Worm (Caenorhabditis elegans) whole organism, L2 larva: ENCODE data around the gene C47A4.3.

Experiments
- R02D3.7 ChIP-seq: fragments of 150-350 bp; optimal IDR thresholded peaks from 2 replicates; lab custom pipeline; 2014; ENCODE audit warnings: missing biosample characterization, missing genetic modification characterization
- Y55F3AM.14 ChIP-seq: fragments of 200-800 bp; sonication (Bioruptor generic); optimal IDR thresholded peaks from 2 replicates; lab custom pipeline; 2018; ENCODE audit warnings: mild to moderate bottlenecking, missing genetic modification characterization, missing compliant biosample characterization
- alr-1 ChIP-seq: fragments of 150-350 bp; optimal IDR thresholded peaks from 2 replicates; lab custom pipeline; 2014; ENCODE audit warnings: missing biosample characterization, missing genetic modification characterization
- aly-2 ChIP-seq: fragments of 150-350 bp; optimal IDR thresholded peaks from 2 replicates; lab custom pipeline; 2014; ENCODE audit warnings: missing biosample characterization, missing genetic modification characterization
- ama-1 ChIP-seq: fragments of 150-350 bp; optimal IDR thresholded peaks from 2 replicates; lab custom pipeline; 2018; ENCODE audit warnings: inconsistent platforms
- ceh-82 ChIP-seq: fragments of 150-350 bp; optimal IDR thresholded peaks from 2 replicates; lab custom pipeline; 2014; ENCODE audit warnings: missing biosample characterization, missing genetic modification characterization
- dmd-4 ChIP-seq: sonication (generic microtip); optimal IDR thresholded peaks from 2 replicates; lab custom pipeline; 2017; ENCODE audit warnings: missing biosample characterization, missing genetic modification characterization
- fos-1 ChIP-seq: fragments of 150-350 bp; optimal IDR thresholded peaks from 2 replicates; lab custom pipeline; 2014; ENCODE audit warnings: missing biosample characterization, missing genetic modification characterization
- nhr-10 ChIP-seq: sonication (generic microtip); optimal IDR thresholded peaks from 2 replicates; lab custom pipeline; 2017; ENCODE audit warnings: missing biosample characterization, missing genetic modification characterization
- nhr-77 ChIP-seq: fragments of 150-350 bp; optimal IDR thresholded peaks from 2 replicates; lab custom pipeline; 2014; ENCODE audit warnings: missing biosample characterization, missing genetic modification characterization
- peb-1 ChIP-seq: fragments of 150-350 bp; optimal IDR thresholded peaks from 2 replicates; lab custom pipeline; 2014; ENCODE audit warnings: missing biosample characterization, missing genetic modification characterization
- snpc-4 ChIP-seq: fragments of 150-350 bp; optimal IDR thresholded peaks from 2 replicates; lab custom pipeline; 2014; ENCODE audit warnings: missing biosample characterization, missing genetic modification characterization
- unc-62 ChIP-seq: fragments of 150-350 bp; optimal IDR thresholded peaks from 2 replicates; lab custom pipeline; 2014; ENCODE audit warnings: missing biosample characterization, missing genetic modification reagents, missing genetic modification characterization
- zag-1 ChIP-seq: fragments of 150-350 bp; optimal IDR thresholded peaks from 2 replicates; lab custom pipeline; 2014; ENCODE audit warnings: missing biosample characterization, missing genetic modification characterization

DNA sequence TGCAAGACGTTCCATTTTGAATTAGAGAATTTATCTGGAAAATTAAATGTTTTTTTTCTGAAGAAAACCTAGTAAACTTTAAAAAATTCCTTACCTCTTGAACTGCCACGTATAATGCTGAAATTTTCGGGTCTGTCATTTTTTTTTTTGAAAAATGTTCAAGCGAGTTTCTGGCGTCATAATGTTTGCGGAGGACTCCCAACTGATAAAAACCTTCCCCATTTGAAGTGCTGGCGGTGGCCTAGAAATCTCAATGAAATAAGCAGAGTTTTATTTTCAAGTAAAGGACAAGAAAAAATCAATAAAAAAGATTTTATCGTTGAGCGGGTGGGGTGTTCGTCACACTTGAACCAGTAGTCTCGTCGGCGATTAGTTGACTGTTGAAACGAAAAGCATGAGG is 44.5 kb upstream of the C47A4.3 start, which contains the start of gene icap-1:
- no peak for TF ChIP-seq ceh-82 (tag; lab: Kevin White, UChicago)
- TF ChIP-seq fos-1, result peak; percentile 58
- no peak for TF ChIP-seq nhr-77
- no peak for TF ChIP-seq dmd-4 (tag; lab: Kevin White, UChicago)
- TF ChIP-seq unc-62 (GFP tag; lab: Kevin White, UChicago), result no peak
- no peak for TF ChIP-seq aly-2
- TF ChIP-seq ama-1, result no peak
- TF ChIP-seq snpc-4 (tag; lab: Kevin White, UChicago), result no peak
- TF ChIP-seq R02D3.7 (tag; lab: Kevin White, UChicago), result no peak
- no peak for TF ChIP-seq zag-1 (tag; lab: Kevin White, UChicago)
- no peak for TF ChIP-seq nhr-10 (tag; lab: Kevin White, UChicago)
- no peak for TF ChIP-seq alr-1 (tag; lab: Kevin White, UChicago)
- TF ChIP-seq Y55F3AM.14 (GFP tag; lab: Kevin White, UChicago), result no peak
- TF ChIP-seq peb-1 (tag; lab: Kevin White, UChicago), result no peak
